Worm (Caenorhabditis elegans) whole organism, L2 larva: ENCODE measurements around the gene R151.1.

Experiments used
- C34F6.9 ChIP-seq: fragments of 150-350 bp; optimal IDR thresholded peaks from 2 replicates; lab custom pipeline; 2014; ENCODE audit warnings: missing biosample characterization, missing genetic modification characterization
- F13H6.1 ChIP-seq: sonication (generic microtip); optimal IDR thresholded peaks from 2 replicates; lab custom pipeline; 2016; ENCODE audit warnings: missing genetic modification characterization, missing compliant biosample characterization
- R02D3.7 ChIP-seq: fragments of 150-350 bp; optimal IDR thresholded peaks from 2 replicates; lab custom pipeline; 2014; ENCODE audit warnings: missing biosample characterization, missing genetic modification characterization
- ZK546.5 ChIP-seq: sonication (generic microtip); optimal IDR thresholded peaks from 2 replicates; lab custom pipeline; 2017; ENCODE audit warnings: missing biosample characterization, missing genetic modification characterization
- alr-1 ChIP-seq: fragments of 150-350 bp; optimal IDR thresholded peaks from 2 replicates; lab custom pipeline; 2014; ENCODE audit warnings: missing biosample characterization, missing genetic modification characterization
- ama-1 ChIP-seq: fragments of 150-350 bp; optimal IDR thresholded peaks from 2 replicates; lab custom pipeline; 2018; ENCODE audit warnings: inconsistent platforms
- blmp-1 ChIP-seq: sonication (generic microtip); optimal IDR thresholded peaks from 2 replicates; lab custom pipeline; 2017; ENCODE audit warnings: missing genetic modification characterization, mild to moderate bottlenecking, missing compliant biosample characterization, antibody characterized with exemption, moderate library complexity; ENCODE audit not compliant: insufficient read depth
- ceh-16 ChIP-seq: fragments of 150-350 bp; optimal IDR thresholded peaks from 2 replicates; lab custom pipeline; 2014; ENCODE audit warnings: missing biosample characterization, missing genetic modification characterization
- crh-2 ChIP-seq: sonication (generic microtip); optimal IDR thresholded peaks from 2 replicates; lab custom pipeline; 2017; ENCODE audit warnings: missing biosample characterization, missing genetic modification characterization
- dmd-4 ChIP-seq: sonication (generic microtip); optimal IDR thresholded peaks from 2 replicates; lab custom pipeline; 2017; ENCODE audit warnings: missing biosample characterization, missing genetic modification characterization
- elt-1 ChIP-seq: fragments of 150-350 bp; optimal IDR thresholded peaks from 2 replicates; lab custom pipeline; 2014; ENCODE audit warnings: missing biosample characterization, missing genetic modification characterization
- elt-3 ChIP-seq: sonication (generic microtip); optimal IDR thresholded peaks from 2 replicates; lab custom pipeline; 2017; ENCODE audit warnings: missing biosample characterization, missing genetic modification characterization
- fos-1 ChIP-seq: fragments of 150-350 bp; optimal IDR thresholded peaks from 2 replicates; lab custom pipeline; 2014; ENCODE audit warnings: missing biosample characterization, missing genetic modification characterization
- gmeb-1 ChIP-seq: fragments of 150-350 bp; optimal IDR thresholded peaks from 2 replicates; lab custom pipeline; 2014; ENCODE audit warnings: missing biosample characterization, missing genetic modification characterization
- lin-13 ChIP-seq: fragments of 150-350 bp; optimal IDR thresholded peaks from 2 replicates; lab custom pipeline; 2014; ENCODE audit warnings: missing biosample characterization, missing genetic modification reagents, missing genetic modification characterization
- lin-39 ChIP-seq: fragments of 150-350 bp; optimal IDR thresholded peaks from 2 replicates; lab custom pipeline; 2014; ENCODE audit warnings: missing biosample characterization, missing genetic modification reagents, missing genetic modification characterization
- lsy-2 ChIP-seq, 2 experiments: fragments of 150-350 bp in 1 of 2; sonication (generic microtip) in 1 of 2; optimal IDR thresholded peaks; 2 replicates each; lab custom pipeline; 2014 to 2017; ENCODE audit warnings: missing biosample characterization in 2 of 2, missing genetic modification characterization in 2 of 2
- mab-5 ChIP-seq: fragments of 150-350 bp; optimal IDR thresholded peaks from 2 replicates; lab custom pipeline; 2014; ENCODE audit warnings: missing biosample characterization, missing genetic modification characterization
- mbf-1 ChIP-seq: sonication (generic microtip); optimal IDR thresholded peaks from 2 replicates; lab custom pipeline; 2017; ENCODE audit warnings: missing biosample characterization, missing genetic modification characterization
- mdl-1 ChIP-seq, 2 experiments: fragments of 150-350 bp in 1 of 2; sonication (generic microtip) in 1 of 2; optimal IDR thresholded peaks; 2 replicates each; lab custom pipeline; 2017; ENCODE audit warnings: missing biosample characterization in 2 of 2, missing genetic modification characterization in 2 of 2
- nhr-10 ChIP-seq: sonication (generic microtip); optimal IDR thresholded peaks from 2 replicates; lab custom pipeline; 2017; ENCODE audit warnings: missing biosample characterization, missing genetic modification characterization
- nhr-11 ChIP-seq: fragments of 150-350 bp; optimal IDR thresholded peaks from 2 replicates; lab custom pipeline; 2014; ENCODE audit warnings: missing biosample characterization, missing genetic modification characterization
- nhr-12 ChIP-seq: fragments of 150-350 bp; optimal IDR thresholded peaks from 2 replicates; lab custom pipeline; 2014; ENCODE audit warnings: missing biosample characterization, missing genetic modification characterization
- nhr-129 ChIP-seq: fragments of 150-350 bp; optimal IDR thresholded peaks from 2 replicates; lab custom pipeline; 2014; ENCODE audit warnings: missing biosample characterization, missing genetic modification characterization
- nhr-21 ChIP-seq: fragments of 150-350 bp; optimal IDR thresholded peaks from 2 replicates; lab custom pipeline; 2014; ENCODE audit warnings: missing biosample characterization, missing genetic modification characterization
- nhr-23 ChIP-seq: fragments of 150-350 bp; optimal IDR thresholded peaks from 2 replicates; lab custom pipeline; 2014; ENCODE audit warnings: missing biosample characterization, missing genetic modification reagents, missing genetic modification characterization
- nhr-237 ChIP-seq: fragments of 150-350 bp; optimal IDR thresholded peaks from 2 replicates; lab custom pipeline; 2014; ENCODE audit warnings: missing biosample characterization, missing genetic modification characterization
- sem-4 ChIP-seq: fragments of 150-350 bp; optimal IDR thresholded peaks from 2 replicates; lab custom pipeline; 2014; ENCODE audit warnings: missing biosample characterization, missing genetic modification reagents, missing genetic modification characterization
- sma-9 ChIP-seq, 2 experiments: fragments of 150-350 bp in 1 of 2; sonication (generic microtip) in 1 of 2; optimal IDR thresholded peaks; 2 replicates each; lab custom pipeline; 2014 to 2016; ENCODE audit warnings: missing genetic modification characterization in 2 of 2, mild to moderate bottlenecking in 1 of 2, missing biosample characterization in 1 of 2, missing compliant biosample characterization in 1 of 2, missing genetic modification reagents in 1 of 2, moderate library complexity in 1 of 2
- snpc-4 ChIP-seq: fragments of 150-350 bp; optimal IDR thresholded peaks from 2 replicates; lab custom pipeline; 2014; ENCODE audit warnings: missing biosample characterization, missing genetic modification characterization
- unc-55 ChIP-seq: fragments of 150-350 bp; sonication (generic microtip); optimal IDR thresholded peaks from 3 replicates; lab custom pipeline; 2014; ENCODE audit warnings: missing biosample characterization, missing genetic modification reagents, missing genetic modification characterization
- unc-62 ChIP-seq: fragments of 150-350 bp; optimal IDR thresholded peaks from 2 replicates; lab custom pipeline; 2014; ENCODE audit warnings: missing biosample characterization, missing genetic modification reagents, missing genetic modification characterization
- zag-1 ChIP-seq: fragments of 150-350 bp; optimal IDR thresholded peaks from 2 replicates; lab custom pipeline; 2014; ENCODE audit warnings: missing biosample characterization, missing genetic modification characterization
- ztf-11 ChIP-seq: sonication (generic microtip); optimal IDR thresholded peaks from 2 replicates; lab custom pipeline; 2017; ENCODE audit warnings: missing biosample characterization, missing genetic modification characterization
- ztf-4 ChIP-seq: fragments of 150-350 bp; optimal IDR thresholded peaks from 2 replicates; lab custom pipeline; 2014; ENCODE audit warnings: missing biosample characterization, missing genetic modification characterization

R151.1 gene

ce11 chrIII:7216924-7217521 is 697 bp downstream of the R151.1 start:
- TF ChIP-seq sma-9 (GFP tag; optimal IDR thresholded peaks at IDR 0.05; lab: Kevin White, UChicago) = peak; percentile 77
- no peak for TF ChIP-seq sma-9 (tag; optimal IDR thresholded peaks at IDR 0.05; lab: Kevin White, UChicago)
- TF ChIP-seq crh-2 (tag; lab: Kevin White, UChicago) = no peak
- peak; percentile 24 for TF ChIP-seq ztf-4 (tag; lab: Kevin White, UChicago)
- TF ChIP-seq lin-13 = peak; percentile 54
- TF ChIP-seq mab-5 (tag; lab: Kevin White, UChicago) = peak; percentile 70
- peak; percentile 54 for TF ChIP-seq sem-4
- peak; percentile 85 for TF ChIP-seq F13H6.1 (tag; lab: Kevin White, UChicago)
- no peak for TF ChIP-seq ama-1 (lab: Kevin White, UChicago)
- TF ChIP-seq nhr-23 (tag; lab: Kevin White, UChicago) = no peak
- peak; percentile 66 for TF ChIP-seq C34F6.9 (tag; lab: Kevin White, UChicago)
- TF ChIP-seq snpc-4 = no peak
- no peak for TF ChIP-seq nhr-10 (tag; lab: Kevin White, UChicago)
- TF ChIP-seq ZK546.5 (tag; lab: Kevin White, UChicago) = no peak
- TF ChIP-seq ztf-11 (tag; lab: Kevin White, UChicago) = no peak
- TF ChIP-seq elt-1 = no peak
- peak; percentile 84 for TF ChIP-seq nhr-129 (tag; lab: Kevin White, UChicago)
- TF ChIP-seq fos-1 = no peak
- no peak for TF ChIP-seq mbf-1 (tag; lab: Kevin White, UChicago)
- peak in 1 of 2 experiments; percentile 68 for TF ChIP-seq lsy-2 (tag; optimal IDR thresholded peaks at IDR 0.05; lab: Kevin White, UChicago)
- no peak for TF ChIP-seq blmp-1 (tag; lab: Kevin White, UChicago)
- TF ChIP-seq unc-62 = peak; percentile 37

ce11 chrIII:7221103-7221502 is 4.8 kb downstream of the R151.1 start:
- TF ChIP-seq ceh-16 (tag; lab: Kevin White, UChicago) (no peak), lsy-2 (tag; optimal IDR thresholded peaks at IDR 0.05; lab: Kevin White, UChicago) (peak in 1 of 2 experiments; percentile 40)

DNA sequence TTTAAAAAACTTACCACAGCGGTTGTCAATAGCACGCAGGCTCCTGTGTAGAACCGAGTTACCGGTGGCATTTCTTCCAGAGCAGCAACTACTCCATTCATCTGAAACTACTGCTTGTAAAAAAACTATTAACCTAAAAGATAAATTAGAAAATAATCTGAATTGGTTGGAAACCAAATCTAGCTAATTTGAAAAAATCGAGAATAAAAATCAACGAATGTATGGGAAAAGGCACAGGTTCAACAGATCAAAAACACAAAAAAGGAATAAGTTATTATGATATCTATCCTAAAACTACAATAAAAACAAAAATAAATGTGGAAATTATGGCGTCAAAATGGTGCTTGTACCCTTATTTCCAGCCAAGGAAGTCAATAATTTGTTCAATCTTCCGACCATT is 6.7 kb downstream of the R151.1 start, which contains the start of gene der-2:
der-2 (minus strand) TSS at position 101 of the 400 bp plus-strand sequence.
- TF ChIP-seq snpc-4 (no peak), nhr-11 (no peak), alr-1 (tag; lab: Kevin White, UChicago) (no peak), zag-1 (tag; lab: Kevin White, UChicago) (no peak), unc-55 (GFP tag; lab: Kevin White, UChicago) (no peak), mab-5 (tag; lab: Kevin White, UChicago) (no peak)

ce11 chrIII:7226607-7227006 is 10.3 kb downstream of the R151.1 start, which contains the start of gene hsp-75:
Gene hsp-75, minus strand, starts transcription at chrIII:7226707.
- TF ChIP-seq crh-2 (tag; lab: Kevin White, UChicago) (no peak), blmp-1 (tag; lab: Kevin White, UChicago) (no peak), R02D3.7 (no peak), unc-55 (GFP tag; lab: Kevin White, UChicago) (no peak), ztf-4 (tag; lab: Kevin White, UChicago) (no peak), fos-1 (no peak), elt-1 (no peak), ZK546.5 (tag; lab: Kevin White, UChicago) (no peak), sma-9 (GFP tag; optimal IDR thresholded peaks at IDR 0.05; lab: Kevin White, UChicago) (no peak), sma-9 (tag; optimal IDR thresholded peaks at IDR 0.05; lab: Kevin White, UChicago) (no peak), nhr-12 (tag; lab: Kevin White, UChicago) (no peak), gmeb-1 (tag; lab: Kevin White, UChicago) (no peak), elt-3 (tag; lab: Kevin White, UChicago) (no peak), nhr-11 (no peak), nhr-21 (tag; lab: Kevin White, UChicago) (no peak), lin-39 (tag; lab: Kevin White, UChicago) (no peak), zag-1 (tag; lab: Kevin White, UChicago) (no peak), nhr-23 (tag; lab: Kevin White, UChicago) (no peak)

DNA sequence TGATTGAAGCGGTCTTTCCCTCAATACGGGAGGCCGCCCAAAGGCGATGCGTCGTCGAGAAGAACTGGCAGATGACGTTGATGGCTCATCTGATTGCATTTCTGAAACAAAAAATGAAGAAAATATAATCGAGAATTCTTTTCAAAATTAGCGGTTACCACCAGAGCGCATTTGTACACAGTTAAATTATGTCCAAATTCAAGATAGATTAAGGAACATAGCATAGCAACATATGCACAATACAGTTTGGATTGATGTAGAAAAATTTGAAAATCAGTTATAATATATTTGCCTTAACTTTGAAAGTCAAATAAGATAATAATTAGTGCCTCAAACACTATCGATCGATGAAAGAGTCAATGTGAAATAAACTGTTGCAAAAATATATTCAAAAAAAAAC is 13.4 kb downstream of the R151.1 start, which contains the start of gene R151.8:
R151.8 (minus strand) TSS at position 101 of the 400 bp plus-strand sequence.
- TF ChIP-seq snpc-4 (no peak), ama-1 (lab: Kevin White, UChicago) (no peak), dmd-4 (tag; lab: Kevin White, UChicago) (no peak), blmp-1 (tag; lab: Kevin White, UChicago) (no peak), mab-5 (tag; lab: Kevin White, UChicago) (no peak), F13H6.1 (tag; lab: Kevin White, UChicago) (no peak), unc-55 (GFP tag; lab: Kevin White, UChicago) (no peak), mdl-1 (tag; optimal IDR thresholded peaks at IDR 0.05; lab: Kevin White, UChicago) (no peak), ceh-16 (tag; lab: Kevin White, UChicago) (no peak), nhr-23 (tag; lab: Kevin White, UChicago) (no peak), lin-13 (no peak), nhr-237 (tag; lab: Kevin White, UChicago) (no peak)
